Fruit fly (Drosophila melanogaster) whole organism: ENCODE measurements around the gene CG34034.

Experiments
- pan ChIP-seq: fragments of >200 bp; optimal IDR thresholded peaks from 2 replicates; lab custom pipeline; 2017
- psq ChIP-seq: fragments of >200 bp; optimal IDR thresholded peaks from 2 replicates; lab custom pipeline; 2017
- usp ChIP-seq: fragments of >200 bp; optimal IDR thresholded peaks from 2 replicates; lab custom pipeline; 2017; ENCODE audit warnings: missing biosample characterization, missing genetic modification characterization, mixed read lengths

- TF ChIP-seq usp (GFP tag; lab: Kevin White, UChicago) = no peak
- TF ChIP-seq psq (lab: Kevin White, UChicago) = no peak
- TF ChIP-seq pan (lab: Kevin White, UChicago) = no peak
These were observed 38.5 kb downstream of the CG34034 start for dm6 chr3R:21700458-21700857.
